Worm (Caenorhabditis elegans) whole organism, late embryonic: ENCODE results near the gene cbn-1.

Source experiments
- C08G9.2 ChIP-seq: sonication (generic microtip); optimal IDR thresholded peaks from 2 replicates; lab custom pipeline; 2016; ENCODE audit warnings: mild to moderate bottlenecking, missing genetic modification characterization, moderate library complexity, missing compliant biosample characterization
- K02D7.2 ChIP-seq: sonication (generic microtip); optimal IDR thresholded peaks from 2 replicates; lab custom pipeline; 2017; ENCODE audit warnings: mild to moderate bottlenecking, missing genetic modification characterization, missing compliant biosample characterization
- T23F11.4 ChIP-seq: fragments of 200-800 bp; sonication (Bioruptor generic); optimal IDR thresholded peaks from 2 replicates; lab custom pipeline; 2018; ENCODE audit warnings: mild to moderate bottlenecking, missing genetic modification characterization, missing compliant biosample characterization
- ama-1 ChIP-seq: fragments of 150-350 bp; optimal IDR thresholded peaks from 2 replicates; lab custom pipeline; 2014
- ceh-18 ChIP-seq: sonication (generic microtip); optimal IDR thresholded peaks from 2 replicates; lab custom pipeline; 2016; ENCODE audit warnings: missing genetic modification characterization, missing compliant biosample characterization
- ceh-19 ChIP-seq: fragments of 200-800 bp; sonication (Bioruptor generic); optimal IDR thresholded peaks from 2 replicates; lab custom pipeline; 2018; ENCODE audit warnings: mild to moderate bottlenecking, missing genetic modification characterization, missing compliant biosample characterization
- ceh-24 ChIP-seq: sonication (generic microtip); optimal IDR thresholded peaks from 2 replicates; lab custom pipeline; 2016; ENCODE audit warnings: mild to moderate bottlenecking, missing genetic modification characterization, missing compliant biosample characterization
- ceh-31 ChIP-seq: sonication (generic microtip); optimal IDR thresholded peaks from 2 replicates; lab custom pipeline; 2016; ENCODE audit warnings: missing genetic modification characterization, missing compliant biosample characterization
- ceh-34 ChIP-seq: sonication (generic microtip); optimal IDR thresholded peaks from 2 replicates; lab custom pipeline; 2016; ENCODE audit warnings: mild to moderate bottlenecking, missing genetic modification characterization, missing compliant biosample characterization
- ceh-45 ChIP-seq: fragments of 200-800 bp; sonication (Bioruptor generic); IDR thresholded peaks from 2 replicates; pipeline ENCODE4 v1.3.6; 2022; ENCODE audit warnings: missing genetic modification reagents, missing genetic modification characterization, missing compliant biosample characterization
- ceh-48 ChIP-seq: sonication (generic microtip); optimal IDR thresholded peaks from 2 replicates; lab custom pipeline; 2016; ENCODE audit warnings: missing genetic modification characterization, inconsistent platforms, missing compliant biosample characterization
- ceh-9 ChIP-seq: sonication (generic microtip); optimal IDR thresholded peaks from 2 replicates; lab custom pipeline; 2016; ENCODE audit warnings: mild to moderate bottlenecking, missing genetic modification characterization, inconsistent platforms, missing compliant biosample characterization
- che-1 ChIP-seq: sonication (generic microtip); optimal IDR thresholded peaks from 2 replicates; lab custom pipeline; 2016; ENCODE audit warnings: mild to moderate bottlenecking, missing genetic modification characterization, missing compliant biosample characterization
- dve-1 ChIP-seq: sonication (generic microtip); optimal IDR thresholded peaks from 2 replicates; lab custom pipeline; 2017; ENCODE audit warnings: antibody characterized with exemption, mild to moderate bottlenecking, missing genetic modification characterization, missing compliant biosample characterization
- elt-2 ChIP-seq: sonication (generic microtip); optimal IDR thresholded peaks from 2 replicates; lab custom pipeline; 2016; ENCODE audit warnings: missing genetic modification reagents, missing genetic modification characterization, missing compliant biosample characterization
- elt-4 ChIP-seq: sonication (generic microtip); optimal IDR thresholded peaks from 2 replicates; lab custom pipeline; 2016; ENCODE audit warnings: missing genetic modification characterization, missing compliant biosample characterization
- fkh-10 ChIP-seq: fragments of 150-350 bp; optimal IDR thresholded peaks from 2 replicates; lab custom pipeline; 2014; ENCODE audit warnings: missing biosample characterization, missing genetic modification reagents, missing genetic modification characterization
- fkh-6 ChIP-seq: sonication (generic microtip); optimal IDR thresholded peaks from 2 replicates; lab custom pipeline; 2016; ENCODE audit warnings: missing genetic modification characterization, missing compliant biosample characterization
- gmeb-2 ChIP-seq: sonication (generic microtip); optimal IDR thresholded peaks from 2 replicates; lab custom pipeline; 2016; ENCODE audit warnings: missing genetic modification characterization, inconsistent platforms, missing compliant biosample characterization
- hlh-13 ChIP-seq: fragments of 200-800 bp; sonication (Bioruptor generic); optimal IDR thresholded peaks from 2 replicates; lab custom pipeline; 2018; ENCODE audit warnings: mild to moderate bottlenecking, missing genetic modification characterization, missing compliant biosample characterization
- hlh-15 ChIP-seq: sonication (generic microtip); optimal IDR thresholded peaks from 2 replicates; lab custom pipeline; 2016; ENCODE audit warnings: missing genetic modification characterization, missing compliant biosample characterization
- hlh-30 ChIP-seq: sonication (generic microtip); optimal IDR thresholded peaks from 2 replicates; lab custom pipeline; 2017; ENCODE audit warnings: antibody characterized with exemption, missing genetic modification characterization, missing compliant biosample characterization; ENCODE audit not compliant: insufficient read depth
- hlh-8 ChIP-seq: sonication (generic microtip); optimal IDR thresholded peaks from 2 replicates; lab custom pipeline; 2016; ENCODE audit warnings: missing genotype, missing genetic modification characterization, missing compliant biosample characterization
- lin-11 ChIP-seq: fragments of 200-800 bp; sonication (Bioruptor generic); optimal IDR thresholded peaks from 2 replicates; lab custom pipeline; 2018; ENCODE audit warnings: mild to moderate bottlenecking, missing genetic modification characterization, missing compliant biosample characterization
- madf-2 ChIP-seq: sonication (generic microtip); optimal IDR thresholded peaks from 2 replicates; lab custom pipeline; 2017; ENCODE audit warnings: missing genetic modification characterization, missing compliant biosample characterization
- nfya-1 ChIP-seq: sonication (generic microtip); optimal IDR thresholded peaks from 2 replicates; lab custom pipeline; 2017; ENCODE audit warnings: missing genetic modification characterization, mild to moderate bottlenecking, missing compliant biosample characterization, antibody characterized with exemption, moderate library complexity
- nhr-11 ChIP-seq: fragments of 150-350 bp; optimal IDR thresholded peaks from 2 replicates; lab custom pipeline; 2014; ENCODE audit warnings: missing biosample characterization, missing genetic modification characterization
- odd-2 ChIP-seq: sonication (generic microtip); optimal IDR thresholded peaks from 2 replicates; lab custom pipeline; 2017; ENCODE audit warnings: antibody characterized with exemption, mild to moderate bottlenecking, missing genetic modification characterization, missing compliant biosample characterization
- pha-2 ChIP-seq: sonication (generic microtip); optimal IDR thresholded peaks from 2 replicates; lab custom pipeline; 2017; ENCODE audit warnings: mild to moderate bottlenecking, missing genetic modification characterization, missing compliant biosample characterization
- ref-2 ChIP-seq: sonication (generic microtip); optimal IDR thresholded peaks from 2 replicates; lab custom pipeline; 2016; ENCODE audit warnings: missing genetic modification characterization, missing compliant biosample characterization
- sox-4 ChIP-seq: sonication (generic microtip); optimal IDR thresholded peaks from 2 replicates; lab custom pipeline; 2017; ENCODE audit warnings: mild to moderate bottlenecking, missing genetic modification characterization, inconsistent platforms, missing compliant biosample characterization
- tbx-7 ChIP-seq: sonication (generic microtip); optimal IDR thresholded peaks from 2 replicates; lab custom pipeline; 2016; ENCODE audit warnings: missing genotype, missing genetic modification characterization, missing compliant biosample characterization
- ttx-3 ChIP-seq: sonication (generic microtip); optimal IDR thresholded peaks from 2 replicates; lab custom pipeline; 2016; ENCODE audit warnings: missing genetic modification reagents, missing genetic modification characterization, missing compliant biosample characterization
- unc-42 ChIP-seq: sonication (generic microtip); optimal IDR thresholded peaks from 2 replicates; lab custom pipeline; 2016; ENCODE audit warnings: missing genotype, missing genetic modification characterization, missing compliant biosample characterization
- unc-55 ChIP-seq: sonication (generic microtip); optimal IDR thresholded peaks from 2 replicates; lab custom pipeline; 2017; ENCODE audit warnings: missing biosample characterization, missing genetic modification reagents, missing genetic modification characterization
- unc-86 ChIP-seq: sonication (generic microtip); optimal IDR thresholded peaks from 2 replicates; lab custom pipeline; 2016; ENCODE audit warnings: missing genetic modification characterization, missing compliant biosample characterization

cbn-1 gene

DNA sequence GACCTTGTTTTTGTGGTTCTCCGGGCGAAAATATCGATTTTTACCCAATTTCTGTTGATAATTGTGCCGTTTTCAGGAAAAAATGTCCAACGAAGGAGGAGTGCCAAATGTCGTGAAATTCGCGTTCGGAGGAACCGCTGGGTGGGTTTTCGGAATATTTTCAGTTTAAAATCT, 45.9 kb downstream of the cbn-1 start, which contains the start of gene misc-1:
misc-1 (plus strand) TSS at position 75 of the 174 bp plus-strand sequence.
- no peak for TF ChIP-seq elt-2 (tag; lab: Kevin White, UChicago)
- TF ChIP-seq T23F11.4 (GFP tag; lab: Kevin White, UChicago): no peak
- TF ChIP-seq elt-4 (tag; lab: Kevin White, UChicago): no peak
- TF ChIP-seq odd-2 (tag; lab: Kevin White, UChicago): no peak
- no peak for TF ChIP-seq lin-11 (tag; lab: Kevin White, UChicago)
- TF ChIP-seq ceh-34 (tag; lab: Kevin White, UChicago): no peak
- TF ChIP-seq fkh-6: no peak
- TF ChIP-seq K02D7.2 (tag; lab: Kevin White, UChicago): no peak
- no peak for TF ChIP-seq pha-2 (tag; lab: Kevin White, UChicago)

DNA sequence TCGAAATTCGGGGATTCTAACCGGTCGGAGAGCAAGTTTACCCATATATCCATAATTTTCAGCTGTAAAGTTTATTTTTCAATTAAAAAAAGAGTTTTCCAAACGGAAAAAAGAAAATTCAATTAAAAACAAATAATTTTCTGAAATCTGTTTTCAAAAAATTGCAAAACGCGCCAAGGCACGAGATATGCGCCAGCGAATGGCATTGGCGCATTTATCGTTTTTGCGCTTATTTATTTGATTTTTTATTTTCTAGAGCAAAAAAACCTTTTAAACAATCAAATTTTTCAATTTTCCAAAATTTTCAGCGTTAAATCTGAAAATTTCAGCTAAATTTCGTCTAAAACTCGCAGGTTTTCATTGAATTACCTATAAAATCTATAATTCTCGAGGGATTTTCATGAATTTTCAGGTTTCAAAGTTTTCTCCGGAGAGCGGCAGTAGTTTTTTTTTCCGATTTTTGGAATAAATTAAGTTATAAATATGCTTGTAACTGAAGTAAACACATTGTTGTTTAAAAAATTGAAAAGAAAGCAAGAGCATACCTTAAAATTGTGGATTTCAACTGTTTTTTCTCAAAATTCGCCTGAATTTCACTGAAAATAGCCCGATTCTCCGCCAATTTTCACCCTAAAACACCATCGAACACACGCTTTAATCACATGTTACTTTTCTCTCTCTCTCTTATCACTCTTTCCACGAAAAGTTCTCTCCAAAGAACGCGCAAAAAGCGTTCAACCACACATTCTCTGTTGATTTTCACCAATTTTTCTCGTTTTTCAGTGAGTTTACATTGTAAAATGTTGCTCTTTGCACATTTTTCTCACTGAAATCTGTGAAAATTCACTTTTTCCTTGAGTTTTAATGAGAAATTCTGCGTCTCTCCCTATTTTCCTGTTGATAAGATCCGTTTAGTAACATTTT, 46.4 kb downstream of the cbn-1 start, which contains the start of gene B0432.10:
B0432.10 (minus strand) TSS at position 649 of the 924 bp plus-strand sequence.
- peak; percentile 45 for TF ChIP-seq unc-42 (tag; lab: Kevin White, UChicago)
- TF ChIP-seq ceh-18 (tag; lab: Kevin White, UChicago): peak; percentile 19
- TF ChIP-seq sox-4 (tag; lab: Kevin White, UChicago): no peak
- TF ChIP-seq unc-55 (GFP tag; lab: Kevin White, UChicago): peak; percentile 4
- no peak for TF ChIP-seq ref-2 (tag; lab: Kevin White, UChicago)
- TF ChIP-seq nfya-1 (tag; lab: Kevin White, UChicago): peak; percentile 69
- peak; percentile 18 for TF ChIP-seq dve-1 (tag; lab: Kevin White, UChicago)
- TF ChIP-seq, all 69 proteins: peak for 5

DNA sequence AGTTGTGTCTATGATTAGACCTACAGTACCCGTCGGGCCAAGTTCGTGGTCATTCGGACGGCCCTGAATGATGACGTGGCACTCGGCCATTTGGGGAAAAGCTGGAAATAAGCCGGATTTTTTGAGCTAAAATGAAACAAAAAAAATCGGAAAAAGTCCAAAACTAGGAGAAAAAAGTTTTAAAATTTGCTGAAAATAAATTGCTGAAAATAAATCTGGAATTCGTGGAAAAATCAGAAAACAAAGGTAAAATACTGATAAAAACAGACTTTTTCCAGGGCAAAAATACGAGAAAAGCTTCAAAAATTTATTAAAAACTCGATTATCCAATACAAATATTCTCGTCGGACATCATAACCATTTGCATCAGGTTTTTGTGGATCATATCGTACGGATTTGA, 48.7 kb downstream of the cbn-1 start, which contains the start of gene B0432.9:
B0432.9 (minus strand) TSS at position 101 of the 400 bp plus-strand sequence.
- TF ChIP-seq hlh-13 (GFP tag; lab: Kevin White, UChicago) (no peak), ama-1 (lab: Kevin White, UChicago) (no peak), hlh-8 (tag; lab: Kevin White, UChicago) (no peak), ceh-45 (GFP tag; lab: Robert Waterston, UW) (no peak), C08G9.2 (tag; lab: Kevin White, UChicago) (no peak), nhr-11 (tag; lab: Kevin White, UChicago) (no peak), ceh-48 (no peak), elt-4 (tag; lab: Kevin White, UChicago) (no peak), T23F11.4 (GFP tag; lab: Kevin White, UChicago) (no peak), ceh-31 (no peak), ceh-19 (GFP tag; lab: Kevin White, UChicago) (no peak), gmeb-2 (tag; lab: Kevin White, UChicago) (no peak), unc-42 (tag; lab: Kevin White, UChicago) (no peak), unc-55 (GFP tag; lab: Kevin White, UChicago) (no peak), ttx-3 (no peak), fkh-10 (no peak)

DNA sequence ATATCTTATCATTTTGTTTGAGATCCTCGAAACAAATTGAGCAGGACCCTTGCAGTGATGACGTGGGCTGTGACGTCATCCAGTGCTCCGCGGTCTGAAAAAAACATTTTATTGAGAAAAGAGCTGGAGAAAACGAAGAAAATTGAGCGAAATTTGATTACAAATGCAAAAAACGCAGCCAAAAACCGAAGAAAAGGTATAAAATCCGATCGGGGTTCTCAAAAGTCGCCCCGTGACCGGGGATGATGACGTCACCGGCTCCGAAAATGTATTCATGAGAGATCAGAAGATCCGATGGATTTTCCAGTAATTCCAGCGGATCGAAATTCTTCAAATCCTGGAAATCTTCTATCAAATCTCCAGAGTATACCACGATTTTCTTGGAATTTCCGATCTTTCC, 49.8 kb downstream of the cbn-1 start, which contains the start of gene trul-1:
trul-1 (minus strand) TSS at position 101 of the 400 bp plus-strand sequence.
- TF ChIP-seq ceh-9 (tag; lab: Kevin White, UChicago) (no peak), ceh-18 (tag; lab: Kevin White, UChicago) (no peak), dve-1 (tag; lab: Kevin White, UChicago) (no peak), hlh-15 (no peak), tbx-7 (tag; lab: Kevin White, UChicago) (no peak), che-1 (tag; lab: Kevin White, UChicago) (no peak), hlh-30 (tag; lab: Kevin White, UChicago) (no peak), madf-2 (tag; lab: Kevin White, UChicago) (no peak), ceh-24 (no peak), unc-86 (tag; lab: Kevin White, UChicago) (no peak), nhr-11 (tag; lab: Kevin White, UChicago) (no peak), ama-1 (lab: Kevin White, UChicago) (no peak)
